Fruit fly (Drosophila melanogaster) whole organism, wandering third instar larva: ENCODE data around the gene CG4020.
A peak's percentile ranks its signal among the peaks of the same experiment; 100 is the strongest.

Source experiments
- Abd-B ChIP-seq: fragments of >200 bp; optimal IDR thresholded peaks from 2 replicates; lab custom pipeline; 2017; ENCODE audit warnings: missing biosample characterization, missing genetic modification characterization
- CG32264 ChIP-seq: fragments of 200-800 bp; sonication (Bioruptor generic); optimal IDR thresholded peaks from 2 replicates; lab custom pipeline; 2016; ENCODE audit warnings: missing biosample characterization, missing genetic modification characterization
- CG9705 ChIP-seq: fragments of 200-800 bp; sonication (Bioruptor generic); optimal IDR thresholded peaks from 2 replicates; lab custom pipeline; 2018; ENCODE audit warnings: missing biosample characterization, mild to moderate bottlenecking, missing genetic modification characterization
- CrebA ChIP-seq: fragments of 200-800 bp; sonication (Bioruptor generic); optimal IDR thresholded peaks from 2 replicates; lab custom pipeline; 2016; ENCODE audit warnings: missing biosample characterization, mild to moderate bottlenecking, missing genetic modification characterization, borderline replicate concordance
- Dfd ChIP-seq: fragments of >200 bp; optimal IDR thresholded peaks from 2 replicates; lab custom pipeline; 2017; ENCODE audit warnings: missing biosample characterization, missing genetic modification characterization
- Dif ChIP-seq: fragments of 200-275, 200-300 bp; sonication (Bioruptor generic); optimal IDR thresholded peaks from 2 replicates; lab custom pipeline; 2018; ENCODE audit warnings: missing biosample characterization, missing genetic modification characterization; ENCODE audit not compliant: partially characterized antibody
- GATAd ChIP-seq: sonication (Bioruptor generic); optimal IDR thresholded peaks from 2 replicates; lab custom pipeline; 2016; ENCODE audit warnings: missing biosample characterization, missing genetic modification characterization
- HLH106 ChIP-seq: fragments of 200-800 bp; optimal IDR thresholded peaks from 3 replicates; lab custom pipeline; 2019; ENCODE audit warnings: missing biosample characterization, mild to moderate bottlenecking, missing genetic modification characterization, moderate library complexity
- Hnf4 ChIP-seq: fragments of 200-800 bp; sonication (Bioruptor generic); optimal IDR thresholded peaks from 2 replicates; lab custom pipeline; 2016; ENCODE audit warnings: missing biosample characterization, mild to moderate bottlenecking, missing genetic modification characterization
- Hr78 ChIP-seq: fragments of >200 bp; optimal IDR thresholded peaks from 2 replicates; lab custom pipeline; 2017; ENCODE audit warnings: missing biosample characterization, missing genetic modification characterization
- Hr83 ChIP-seq: fragments of 200-300 bp; sonication (Bioruptor generic); optimal IDR thresholded peaks from 2 replicates; lab custom pipeline; 2016; ENCODE audit warnings: missing biosample characterization, mild to moderate bottlenecking, missing genetic modification characterization, moderate library complexity; ENCODE audit not compliant: poor library complexity, severe bottlenecking
- Jra ChIP-seq: sonication (Bioruptor generic); optimal IDR thresholded peaks from 2 replicates; lab custom pipeline; 2016; ENCODE audit warnings: missing biosample characterization, missing genetic modification characterization
- Mio ChIP-seq: sonication (Bioruptor generic); optimal IDR thresholded peaks from 2 replicates; lab custom pipeline; 2016; ENCODE audit warnings: missing biosample characterization, missing genetic modification characterization
- Myc ChIP-seq: fragments of >200 bp; optimal IDR thresholded peaks from 2 replicates; lab custom pipeline; 2017
- N ChIP-seq: fragments of >200 bp; optimal IDR thresholded peaks from 2 replicates; lab custom pipeline; 2018; ENCODE audit warnings: missing biosample characterization, missing external identifiers, missing genetic modification characterization
- OdsH ChIP-seq: fragments of 200-800 bp; sonication (Bioruptor generic); optimal IDR thresholded peaks from 2 replicates; lab custom pipeline; 2016; ENCODE audit warnings: missing biosample characterization, mild to moderate bottlenecking, missing genetic modification characterization
- Rel ChIP-seq, 2 experiments: fragments of 200-800 bp; sonication (Bioruptor generic) in 1 of 2; optimal IDR thresholded peaks; 2 replicates in 1 of 2; 3 replicates in 1 of 2; lab custom pipeline; 2016 to 2019; ENCODE audit warnings: mild to moderate bottlenecking in 2 of 2, missing biosample characterization in 2 of 2, missing genetic modification characterization in 2 of 2, moderate library complexity in 1 of 2
- Sp1 ChIP-seq: fragments of 200-800 bp; sonication (Bioruptor generic); optimal IDR thresholded peaks from 3 replicates; lab custom pipeline; 2019; ENCODE audit warnings: missing biosample characterization, mild to moderate bottlenecking, missing genetic modification characterization, moderate library complexity
- Vsx2 ChIP-seq: fragments of 200-300, 225-300 bp; sonication (Bioruptor generic); optimal IDR thresholded peaks from 2 replicates; lab custom pipeline; 2018; ENCODE audit warnings: missing biosample characterization, missing genetic modification characterization; ENCODE audit not compliant: partially characterized antibody
- br ChIP-seq: fragments of 200-800 bp; sonication (Bioruptor generic); optimal IDR thresholded peaks from 2 replicates; lab custom pipeline; 2016; ENCODE audit warnings: missing biosample characterization, missing genetic modification characterization
- brk ChIP-seq: fragments of 200-800 bp; sonication (Bioruptor generic); optimal IDR thresholded peaks from 2 replicates; lab custom pipeline; 2016; ENCODE audit warnings: missing biosample characterization, mild to moderate bottlenecking, missing genetic modification characterization
- dl ChIP-seq, 2 experiments: fragments of 175-275, 200-275 bp in 1 of 2; fragments of 200-275 bp in 1 of 2; sonication (Bioruptor generic); optimal IDR thresholded peaks; lab custom pipeline; 2018; ENCODE audit warnings: mild to moderate bottlenecking in 2 of 2, missing biosample characterization in 2 of 2, missing genetic modification characterization in 2 of 2, moderate library complexity in 2 of 2; ENCODE audit not compliant: partially characterized antibody in 2 of 2, insufficient read depth in 1 of 2
- dmrt93B ChIP-seq: fragments of 200-800 bp; sonication (Bioruptor generic); optimal IDR thresholded peaks from 2 replicates; lab custom pipeline; 2018; ENCODE audit warnings: missing biosample characterization, mild to moderate bottlenecking, missing genetic modification characterization
- dsf ChIP-seq: sonication (Bioruptor generic); optimal IDR thresholded peaks from 2 replicates; lab custom pipeline; 2016; ENCODE audit warnings: missing biosample characterization, missing genetic modification characterization, borderline replicate concordance
- ey ChIP-seq: fragments of 200-800 bp; sonication (Bioruptor generic); optimal IDR thresholded peaks from 2 replicates; lab custom pipeline; 2016; ENCODE audit warnings: missing biosample characterization, missing genetic modification characterization
- foxo ChIP-seq, 2 experiments: fragments of 200-800 bp; sonication (Bioruptor generic); optimal IDR thresholded peaks; 2 replicates in 1 of 2; 3 replicates in 1 of 2; lab custom pipeline; 2016 to 2017; ENCODE audit warnings: missing biosample characterization in 2 of 2, missing genetic modification characterization in 2 of 2
- fru ChIP-seq: fragments of 200-800 bp; sonication (Bioruptor generic); optimal IDR thresholded peaks from 3 replicates; lab custom pipeline; 2016; ENCODE audit warnings: missing biosample characterization, mild to moderate bottlenecking, missing genetic modification characterization
- h ChIP-seq: fragments of 200-800 bp; sonication (Bioruptor generic); optimal IDR thresholded peaks from 3 replicates; lab custom pipeline; 2016; ENCODE audit warnings: missing biosample characterization, mild to moderate bottlenecking, missing genetic modification characterization
- jim ChIP-seq: fragments of 175-275, 200-325 bp; sonication (Bioruptor generic); optimal IDR thresholded peaks from 2 replicates; lab custom pipeline; 2016; ENCODE audit warnings: missing biosample characterization, mild to moderate bottlenecking, missing genetic modification characterization
- lola ChIP-seq: fragments of >200 bp; optimal IDR thresholded peaks from 2 replicates; lab custom pipeline; 2017; ENCODE audit warnings: missing biosample characterization, missing genetic modification characterization
- pan ChIP-seq: fragments of >200 bp; optimal IDR thresholded peaks from 2 replicates; lab custom pipeline; 2017
- psq ChIP-seq: fragments of 200-800 bp; sonication (Bioruptor generic); optimal IDR thresholded peaks from 3 replicates; lab custom pipeline; 2017; ENCODE audit warnings: missing biosample characterization, mild to moderate bottlenecking, missing genetic modification characterization, moderate library complexity
- rgr ChIP-seq: fragments of 200-800 bp; sonication (Bioruptor generic); optimal IDR thresholded peaks from 3 replicates; lab custom pipeline; 2016; ENCODE audit warnings: missing biosample characterization, mild to moderate bottlenecking, missing genetic modification characterization
- sage ChIP-seq: fragments of 200-800 bp; sonication (Bioruptor generic); optimal IDR thresholded peaks from 2 replicates; lab custom pipeline; 2016; ENCODE audit warnings: missing biosample characterization, mild to moderate bottlenecking, missing genetic modification characterization
- sv ChIP-seq: fragments of 200-800 bp; sonication (Bioruptor generic); optimal IDR thresholded peaks from 3 replicates; lab custom pipeline; 2016; ENCODE audit warnings: missing biosample characterization, missing genetic modification characterization
- tai ChIP-seq: sonication (Bioruptor generic); optimal IDR thresholded peaks from 2 replicates; lab custom pipeline; 2016; ENCODE audit warnings: missing biosample characterization, missing genetic modification characterization
- usp ChIP-seq: fragments of >200 bp; optimal IDR thresholded peaks from 2 replicates; lab custom pipeline; 2017; ENCODE audit warnings: missing biosample characterization, missing genetic modification characterization
- woc ChIP-seq: sonication (Bioruptor generic); optimal IDR thresholded peaks from 2 replicates; lab custom pipeline; 2016; ENCODE audit warnings: missing biosample characterization, mild to moderate bottlenecking, missing genetic modification characterization

CG4020 gene

dm6 chrX:5885521-5885920, 20.0 kb upstream of the CG4020 start:
- TF ChIP-seq h: no peak
- TF ChIP-seq sv (GFP tag; lab: Kevin White, UChicago): no peak
- TF ChIP-seq woc: no peak
- TF ChIP-seq foxo (GFP tag; optimal IDR thresholded peaks at IDR 0.05; lab: Kevin White, UChicago): no peak
- TF ChIP-seq Sp1 (GFP tag; lab: Kevin White, UChicago): no peak
- no peak for TF ChIP-seq CrebA (GFP tag; lab: Kevin White, UChicago)
- TF ChIP-seq jim (GFP tag; lab: Kevin White, UChicago): no peak
- no peak for TF ChIP-seq pan (lab: Kevin White, UChicago)
- no peak for TF ChIP-seq tai
- TF ChIP-seq Jra: no peak
- TF ChIP-seq Dfd (GFP tag; lab: Kevin White, UChicago): no peak
- TF ChIP-seq Hnf4 (GFP tag; lab: Kevin White, UChicago): no peak

dm6 chrX:5885973-5886372, 19.6 kb upstream of the CG4020 start:
- TF ChIP-seq sage (no peak), tai (no peak), Hr83 (no peak), Mio (GFP tag; lab: Kevin White, UChicago) (no peak), Rel (GFP tag; optimal IDR thresholded peaks at IDR 0.05; lab: Kevin White, UChicago) (no peak), Rel (tag; optimal IDR thresholded peaks at IDR 0.05; lab: Kevin White, UChicago) (no peak), h (no peak), N (no peak), dl (GFP tag; optimal IDR thresholded peaks at IDR 0.05; lab: Kevin White, UChicago; ENCODE audit: insufficient read depth in 1 of 2, partially characterized antibody in 2 of 2) (no peak), CG32264 (GFP tag; lab: Kevin White, UChicago) (no peak), CG9705 (GFP tag; lab: Kevin White, UChicago) (no peak), psq (no peak), brk (GFP tag; lab: Kevin White, UChicago) (no peak), Hr78 (GFP tag; lab: Kevin White, UChicago) (no peak), Jra (no peak), CrebA (GFP tag; lab: Kevin White, UChicago) (no peak)

dm6 chrX:5886764-5887555, 18.6 kb upstream of the CG4020 start:
- TF ChIP-seq fru: peak; percentile 91
- TF ChIP-seq Hnf4 (GFP tag; lab: Kevin White, UChicago): peak; percentile 92
- no peak for TF ChIP-seq dsf
- TF ChIP-seq h: peak; percentile 95
- TF ChIP-seq Myc (lab: Kevin White, UChicago): no peak
- TF ChIP-seq Rel (GFP tag; optimal IDR thresholded peaks at IDR 0.05; lab: Kevin White, UChicago): peak; percentile 21
- TF ChIP-seq Rel (tag; optimal IDR thresholded peaks at IDR 0.05; lab: Kevin White, UChicago): peak; percentile 83
- peak; percentile 85 for TF ChIP-seq HLH106
- TF ChIP-seq dl (GFP tag; optimal IDR thresholded peaks at IDR 0.05; lab: Kevin White, UChicago; ENCODE audit: insufficient read depth in 1 of 2, partially characterized antibody in 2 of 2): peak; percentile 86 to 87
- peak; percentile 91 for TF ChIP-seq ey (GFP tag; lab: Kevin White, UChicago)
- TF ChIP-seq CG32264 (GFP tag; lab: Kevin White, UChicago): peak; percentile 65
- TF ChIP-seq Jra: peak; percentile 73
- peak; percentile 90 for TF ChIP-seq OdsH (GFP tag; lab: Kevin White, UChicago)
- TF ChIP-seq Mio (GFP tag; lab: Kevin White, UChicago): peak; percentile 53
- no peak for TF ChIP-seq pan (lab: Kevin White, UChicago)
- peak; percentile 64 for TF ChIP-seq sage
- peak; percentile 86 for TF ChIP-seq br (GFP tag; lab: Kevin White, UChicago)
- peak; percentile 96 for TF ChIP-seq psq
- TF ChIP-seq lola (GFP tag; lab: Kevin White, UChicago): no peak
- TF ChIP-seq dmrt93B (GFP tag; lab: Kevin White, UChicago): peak; percentile 72
- no peak for TF ChIP-seq Hr78 (GFP tag; lab: Kevin White, UChicago)
- no peak for TF ChIP-seq tai
- TF ChIP-seq N: no peak
- TF ChIP-seq foxo (GFP tag; optimal IDR thresholded peaks at IDR 0.05; lab: Kevin White, UChicago): peak; percentile 28 to 91
- TF ChIP-seq brk (GFP tag; lab: Kevin White, UChicago): peak; percentile 65
- peak; percentile 85 for TF ChIP-seq Dif
- TF ChIP-seq jim (GFP tag; lab: Kevin White, UChicago): peak; percentile 34
- TF ChIP-seq sv (GFP tag; lab: Kevin White, UChicago): no peak
- no peak for TF ChIP-seq Abd-B (GFP tag; lab: Kevin White, UChicago)
- no peak for TF ChIP-seq Dfd (GFP tag; lab: Kevin White, UChicago)
- no peak for TF ChIP-seq GATAd (GFP tag; lab: Kevin White, UChicago)
- TF ChIP-seq usp (GFP tag; lab: Kevin White, UChicago): no peak
- TF ChIP-seq Sp1 (GFP tag; lab: Kevin White, UChicago): peak; percentile 80
- TF ChIP-seq Hr83: peak; percentile 20
- TF ChIP-seq rgr: peak; percentile 88
- TF ChIP-seq CG9705 (GFP tag; lab: Kevin White, UChicago): peak; percentile 67
- TF ChIP-seq woc: peak; percentile 95
- TF ChIP-seq CrebA (GFP tag; lab: Kevin White, UChicago): no peak
- peak; percentile 88 for TF ChIP-seq Vsx2 (GFP tag; lab: Kevin White, UChicago)
